Worm (Caenorhabditis elegans): ENCODE data around the gene C02F12.8.

C02F12.8 gene

ce11 chrX:3695826-3696225 is 2.8 kb upstream of the C02F12.8 start:
- no peak for TF ChIP-seq flh-1 (GFP tag; optimal IDR thresholded peaks at IDR 0.05)
- no peak for TF ChIP-seq nhr-12 (tag; optimal IDR thresholded peaks at IDR 0.05)
- no peak for TF ChIP-seq nhr-2 (tag; optimal IDR thresholded peaks at IDR 0.05)
- no peak for TF ChIP-seq lin-13 (tag; optimal IDR thresholded peaks at IDR 0.05)
- TF ChIP-seq ceh-83 (GFP tag; optimal IDR thresholded peaks at IDR 0.05) = no peak
- no peak for TF ChIP-seq mls-2 (tag; optimal IDR thresholded peaks at IDR 0.05)
- no peak for TF ChIP-seq blmp-1 (tag; optimal IDR thresholded peaks at IDR 0.05)
- no peak for TF ChIP-seq lsy-2 (tag; optimal IDR thresholded peaks at IDR 0.05)
- TF ChIP-seq nhr-76 (tag; optimal IDR thresholded peaks at IDR 0.05) = no peak
- no peak for TF ChIP-seq ces-1 (GFP tag; optimal IDR thresholded peaks at IDR 0.05)

- TF ChIP-seq ham-2 (GFP tag; optimal IDR thresholded peaks at IDR 0.05) (peak; percentile 65), nhr-12 (tag; optimal IDR thresholded peaks at IDR 0.05) (no peak), mls-2 (tag; optimal IDR thresholded peaks at IDR 0.05) (peak; percentile 74), ces-1 (GFP tag; optimal IDR thresholded peaks at IDR 0.05) (peak; percentile 14), M03D4.4 (tag; optimal IDR thresholded peaks at IDR 0.05) (peak; percentile 49), lin-13 (tag; optimal IDR thresholded peaks at IDR 0.05) (peak; percentile 69), mab-5 (tag; optimal IDR thresholded peaks at IDR 0.05) (no peak), sem-2 (GFP tag; optimal IDR thresholded peaks at IDR 0.05) (peak; percentile 34), cnd-1 (tag; optimal IDR thresholded peaks at IDR 0.05) (peak; percentile 62), sptf-1 (tag; optimal IDR thresholded peaks at IDR 0.05) (peak; percentile 73), ceh-39 (tag; optimal IDR thresholded peaks at IDR 0.05) (no peak), unc-62 (GFP tag; optimal IDR thresholded peaks at IDR 0.05) (peak; percentile 6), lin-32 (GFP tag; optimal IDR thresholded peaks at IDR 0.05) (no peak), bed-3 (GFP tag; optimal IDR thresholded peaks at IDR 0.05) (no peak), hlh-1 (tag; optimal IDR thresholded peaks at IDR 0.05) (no peak), drap-1 (GFP tag; optimal IDR thresholded peaks at IDR 0.05) (peak; percentile 58), flh-1 (GFP tag; optimal IDR thresholded peaks at IDR 0.05) (peak; percentile 2), unc-120 (tag; optimal IDR thresholded peaks at IDR 0.05; ENCODE audit: poor library complexity, severe bottlenecking) (peak; percentile 33)
These were observed 1.1 kb upstream of the C02F12.8 start for ce11 chrX:3694172-3694571.

- TF ChIP-seq mab-5 (tag; optimal IDR thresholded peaks at IDR 0.05) (no peak), unc-120 (tag; optimal IDR thresholded peaks at IDR 0.05; ENCODE audit: poor library complexity, severe bottlenecking) (no peak), nhr-2 (tag; optimal IDR thresholded peaks at IDR 0.05) (no peak), snpc-4 (tag; optimal IDR thresholded peaks at IDR 0.05) (no peak), nhr-76 (tag; optimal IDR thresholded peaks at IDR 0.05) (no peak), bed-3 (GFP tag; optimal IDR thresholded peaks at IDR 0.05) (no peak), unc-39 (tag; optimal IDR thresholded peaks at IDR 0.05) (no peak), blmp-1 (tag; optimal IDR thresholded peaks at IDR 0.05) (no peak), pha-4 (tag; optimal IDR thresholded peaks at IDR 0.05) (no peak), zip-8 (tag; optimal IDR thresholded peaks at IDR 0.05) (no peak), lin-13 (tag; optimal IDR thresholded peaks at IDR 0.05) (no peak), ham-2 (GFP tag; optimal IDR thresholded peaks at IDR 0.05) (no peak), drap-1 (GFP tag; optimal IDR thresholded peaks at IDR 0.05) (no peak)
These were observed 3.2 kb downstream of the C02F12.8 start for ce11 chrX:3689802-3690201.

- TF ChIP-seq mab-5 (tag; optimal IDR thresholded peaks at IDR 0.05) = peak; percentile 50
- TF ChIP-seq unc-62 (GFP tag; optimal IDR thresholded peaks at IDR 0.05) = peak; percentile 96
- no peak for TF ChIP-seq lin-32 (GFP tag; optimal IDR thresholded peaks at IDR 0.05)
- TF ChIP-seq nhr-237 (tag; optimal IDR thresholded peaks at IDR 0.05) = no peak
- no peak for TF ChIP-seq drap-1 (GFP tag; optimal IDR thresholded peaks at IDR 0.05)
- no peak for TF ChIP-seq elt-1 (tag; optimal IDR thresholded peaks at IDR 0.05; ENCODE audit: borderline replicate concordance, insufficient read depth)
- TF ChIP-seq hlh-1 (tag; optimal IDR thresholded peaks at IDR 0.05) = peak; percentile 100
- TF ChIP-seq unc-120 (tag; optimal IDR thresholded peaks at IDR 0.05; ENCODE audit: poor library complexity, severe bottlenecking) = peak; percentile 92
These were observed 3.8 kb downstream of the C02F12.8 start, which contains the start of gene tag-278 for ce11 chrX:3689155-3689719. tag-278 (minus strand) TSS chrX:3689205.

- no peak for TF ChIP-seq drap-1 (GFP tag; optimal IDR thresholded peaks at IDR 0.05)
- TF ChIP-seq nhr-76 (tag; optimal IDR thresholded peaks at IDR 0.05) = no peak
- no peak for TF ChIP-seq nhr-28 (tag; optimal IDR thresholded peaks at IDR 0.05)
- no peak for TF ChIP-seq lin-13 (tag; optimal IDR thresholded peaks at IDR 0.05)
- no peak for TF ChIP-seq ceh-39 (tag; optimal IDR thresholded peaks at IDR 0.05)
- no peak for TF ChIP-seq mab-5 (tag; optimal IDR thresholded peaks at IDR 0.05)
- TF ChIP-seq nhr-2 (tag; optimal IDR thresholded peaks at IDR 0.05) = no peak
- no peak for TF ChIP-seq unc-62 (GFP tag; optimal IDR thresholded peaks at IDR 0.05)
- no peak for TF ChIP-seq cnd-1 (tag; optimal IDR thresholded peaks at IDR 0.05)
- no peak for TF ChIP-seq zip-8 (tag; optimal IDR thresholded peaks at IDR 0.05)
- no peak for TF ChIP-seq sptf-1 (tag; optimal IDR thresholded peaks at IDR 0.05)
- no peak for TF ChIP-seq unc-120 (tag; optimal IDR thresholded peaks at IDR 0.05; ENCODE audit: poor library complexity, severe bottlenecking)
- TF ChIP-seq bed-3 (GFP tag; optimal IDR thresholded peaks at IDR 0.05) = no peak
- TF ChIP-seq ces-1 (GFP tag; optimal IDR thresholded peaks at IDR 0.05) = no peak
- TF ChIP-seq M03D4.4 (tag; optimal IDR thresholded peaks at IDR 0.05) = no peak
- TF ChIP-seq blmp-1 (tag; optimal IDR thresholded peaks at IDR 0.05) = no peak
These were observed 6.6 kb downstream of the C02F12.8 start for ce11 chrX:3686420-3686819.
